Worm (Caenorhabditis elegans) whole organism, late embryonic: ENCODE results near the gene srxa-11.

Experiments
- F13H6.1 ChIP-seq: sonication (generic microtip); optimal IDR thresholded peaks from 2 replicates; lab custom pipeline; 2016; ENCODE audit warnings: missing genetic modification characterization, missing compliant biosample characterization
- ama-1 ChIP-seq: fragments of 150-350 bp; optimal IDR thresholded peaks from 2 replicates; lab custom pipeline; 2014
- ceh-19 ChIP-seq: fragments of 200-800 bp; sonication (Bioruptor generic); optimal IDR thresholded peaks from 2 replicates; lab custom pipeline; 2018; ENCODE audit warnings: mild to moderate bottlenecking, missing genetic modification characterization, missing compliant biosample characterization
- ceh-6 ChIP-seq: fragments of 200-800 bp; sonication (Bioruptor generic); optimal IDR thresholded peaks from 2 replicates; lab custom pipeline; 2018; ENCODE audit warnings: mild to moderate bottlenecking, missing genetic modification characterization, missing compliant biosample characterization
- ceh-9 ChIP-seq: sonication (generic microtip); optimal IDR thresholded peaks from 2 replicates; lab custom pipeline; 2016; ENCODE audit warnings: mild to moderate bottlenecking, missing genetic modification characterization, inconsistent platforms, missing compliant biosample characterization
- elt-2 ChIP-seq: sonication (generic microtip); optimal IDR thresholded peaks from 2 replicates; lab custom pipeline; 2016; ENCODE audit warnings: missing genetic modification reagents, missing genetic modification characterization, missing compliant biosample characterization
- elt-4 ChIP-seq: sonication (generic microtip); optimal IDR thresholded peaks from 2 replicates; lab custom pipeline; 2016; ENCODE audit warnings: missing genetic modification characterization, missing compliant biosample characterization
- eyg-1 ChIP-seq: sonication (generic microtip); optimal IDR thresholded peaks from 2 replicates; lab custom pipeline; 2016; ENCODE audit warnings: missing genotype, missing genetic modification characterization, missing compliant biosample characterization
- fkh-10 ChIP-seq: fragments of 150-350 bp; optimal IDR thresholded peaks from 2 replicates; lab custom pipeline; 2014; ENCODE audit warnings: missing biosample characterization, missing genetic modification reagents, missing genetic modification characterization
- fkh-6 ChIP-seq: sonication (generic microtip); optimal IDR thresholded peaks from 2 replicates; lab custom pipeline; 2016; ENCODE audit warnings: missing genetic modification characterization, missing compliant biosample characterization
- lin-11 ChIP-seq: fragments of 200-800 bp; sonication (Bioruptor generic); optimal IDR thresholded peaks from 2 replicates; lab custom pipeline; 2018; ENCODE audit warnings: mild to moderate bottlenecking, missing genetic modification characterization, missing compliant biosample characterization
- pha-4 ChIP-seq: fragments of 150-350 bp; optimal IDR thresholded peaks from 2 replicates; lab custom pipeline; 2018; ENCODE audit warnings: missing biosample characterization, missing genetic modification reagents, missing genetic modification characterization
- unc-42 ChIP-seq: sonication (generic microtip); optimal IDR thresholded peaks from 2 replicates; lab custom pipeline; 2016; ENCODE audit warnings: missing genotype, missing genetic modification characterization, missing compliant biosample characterization
- ztf-16 ChIP-seq: sonication (generic microtip); optimal IDR thresholded peaks from 2 replicates; lab custom pipeline; 2017; ENCODE audit warnings: missing genetic modification characterization, missing compliant biosample characterization

DNA sequence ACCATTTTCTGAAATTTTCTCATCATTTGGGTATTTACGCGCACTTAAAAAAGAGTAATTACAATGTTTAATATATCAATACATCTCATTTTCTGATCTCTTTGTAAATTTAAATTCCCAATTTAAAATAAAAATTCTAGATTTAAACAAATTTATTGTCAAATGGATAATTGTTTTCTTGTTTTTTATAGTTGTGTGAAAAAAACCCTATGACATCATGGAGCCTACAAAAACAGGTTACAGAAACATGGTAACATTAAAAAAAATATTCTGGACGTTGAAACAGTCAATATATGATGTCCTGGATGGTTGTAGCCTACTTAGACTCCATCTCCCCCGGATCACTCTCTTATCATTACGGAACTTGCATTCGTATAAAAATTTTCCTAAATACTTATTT is 34.4 kb upstream of the srxa-11 start, which contains the start of gene spp-12:
- TF ChIP-seq eyg-1 (tag; lab: Kevin White, UChicago) = no peak
- no peak for TF ChIP-seq elt-2 (tag; lab: Kevin White, UChicago)
- TF ChIP-seq ztf-16 (tag; lab: Kevin White, UChicago) = no peak
- TF ChIP-seq lin-11 (tag; lab: Kevin White, UChicago) = no peak
- no peak for TF ChIP-seq fkh-10 (GFP tag; lab: Kevin White, UChicago)
- TF ChIP-seq ama-1 (lab: Kevin White, UChicago) = no peak
- TF ChIP-seq pha-4 = no peak
- TF ChIP-seq F13H6.1 = no peak
- no peak for TF ChIP-seq ceh-6 (GFP tag; lab: Kevin White, UChicago)
- TF ChIP-seq fkh-6 (tag; lab: Kevin White, UChicago) = no peak
- TF ChIP-seq ceh-19 = no peak
- TF ChIP-seq unc-42 (tag; lab: Kevin White, UChicago) = no peak
- TF ChIP-seq elt-4 (tag; lab: Kevin White, UChicago) = no peak
- TF ChIP-seq ceh-9 = no peak
